Fruit fly (Drosophila melanogaster) S2 (cell line): Measurements from ENCODE around the gene CG33631.

Experiments used
- CG8478 ChIP-seq: fragments of >200 bp; optimal IDR thresholded peaks from 2 replicates; lab custom pipeline; 2018
- CTCF ChIP-seq, 2 experiments: fragments of >200 bp; optimal IDR thresholded peaks; 2 replicates each; lab custom pipeline; 2018

The CG33631 gene

DNA sequence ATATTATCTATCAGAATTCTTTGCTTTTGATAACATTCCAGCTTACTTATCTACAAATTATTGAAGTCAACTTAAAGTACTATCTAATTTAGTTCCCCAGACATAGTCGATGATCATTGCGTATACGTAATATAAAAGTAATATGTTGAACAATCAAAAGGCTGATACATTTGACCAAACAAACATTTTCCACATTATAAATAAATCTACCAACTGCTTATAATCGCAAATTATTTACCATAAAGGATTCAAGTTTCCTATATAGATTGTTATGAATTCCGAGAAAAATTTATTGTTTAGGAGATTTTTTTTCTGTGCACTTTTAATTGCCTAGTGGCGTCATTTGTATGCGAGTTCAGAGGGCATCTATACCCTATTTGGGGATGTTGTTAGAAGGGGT is 22.9 kb downstream of the CG33631 start:
- TF ChIP-seq CTCF (optimal IDR thresholded peaks at IDR 0.05; lab: Kevin White, UChicago) (no peak), CG8478 (no peak)

DNA sequence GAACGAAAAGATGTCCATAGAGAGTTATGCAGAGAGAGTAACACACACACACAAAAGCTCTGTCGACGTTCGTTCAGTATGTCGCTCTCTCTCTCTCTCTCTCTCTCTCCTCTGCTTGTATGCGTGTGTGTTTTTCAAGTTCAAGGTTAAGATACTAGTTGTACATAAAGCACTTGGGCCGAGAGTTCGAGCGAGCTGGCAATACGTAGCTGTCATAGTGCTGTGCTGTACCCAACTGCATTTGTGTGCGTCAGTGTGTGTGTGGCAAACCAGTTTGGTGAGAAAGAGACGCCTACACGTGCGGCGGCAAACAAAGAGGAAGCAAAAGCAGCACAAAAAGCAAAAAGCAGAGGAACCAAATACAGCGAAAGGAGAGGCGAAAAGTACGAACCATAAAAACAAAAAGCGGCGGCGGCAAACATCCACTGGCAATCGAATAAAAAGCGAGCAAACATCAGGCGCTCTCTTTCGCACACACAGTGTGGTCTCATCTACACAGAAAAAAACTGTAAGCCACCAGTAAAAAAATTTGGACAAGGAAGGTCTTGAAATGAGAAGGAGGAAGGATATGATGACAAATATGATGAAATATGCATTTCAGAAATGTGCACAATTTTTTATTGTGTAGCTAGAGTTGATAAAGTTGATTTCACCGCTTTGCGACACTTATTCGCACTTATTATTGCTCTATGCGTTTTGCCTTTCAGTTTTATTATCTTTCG is 23.6 kb downstream of the CG33631 start:
- no peak for TF ChIP-seq CTCF (optimal IDR thresholded peaks at IDR 0.05; lab: Kevin White, UChicago)
- peak; percentile 41 for TF ChIP-seq CG8478

DNA sequence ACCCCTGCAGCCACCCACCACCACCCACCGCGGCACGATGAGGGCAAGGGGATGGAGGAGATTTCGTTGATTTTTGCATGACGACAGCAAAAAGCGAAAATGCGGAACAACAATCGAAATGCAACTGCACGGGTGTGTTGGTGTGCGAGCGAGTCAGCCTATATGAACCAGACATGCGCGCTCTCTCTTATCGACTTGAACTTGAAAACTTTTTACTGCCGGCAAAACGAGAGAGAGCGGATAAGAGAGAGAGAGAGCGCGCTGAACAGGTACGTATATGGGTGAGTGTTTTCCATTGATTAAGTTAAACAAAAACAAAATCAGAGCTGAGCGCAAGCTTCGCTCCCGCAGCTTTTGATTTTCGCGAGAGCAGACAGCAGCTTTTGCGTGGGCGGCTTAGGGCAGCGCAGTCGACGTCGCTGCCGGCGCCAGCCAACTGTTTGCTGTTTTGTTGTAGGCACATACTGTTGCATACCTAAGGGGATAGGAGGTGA is 25.4 kb downstream of the CG33631 start:
- TF ChIP-seq CG8478 (no peak), CTCF (optimal IDR thresholded peaks at IDR 0.05; lab: Kevin White, UChicago) (no peak)

dm6 chr3R:10090906-10091305 is 27.1 kb downstream of the CG33631 start:
- TF ChIP-seq CG8478 (no peak), CTCF (optimal IDR thresholded peaks at IDR 0.05; lab: Kevin White, UChicago) (no peak)

DNA sequence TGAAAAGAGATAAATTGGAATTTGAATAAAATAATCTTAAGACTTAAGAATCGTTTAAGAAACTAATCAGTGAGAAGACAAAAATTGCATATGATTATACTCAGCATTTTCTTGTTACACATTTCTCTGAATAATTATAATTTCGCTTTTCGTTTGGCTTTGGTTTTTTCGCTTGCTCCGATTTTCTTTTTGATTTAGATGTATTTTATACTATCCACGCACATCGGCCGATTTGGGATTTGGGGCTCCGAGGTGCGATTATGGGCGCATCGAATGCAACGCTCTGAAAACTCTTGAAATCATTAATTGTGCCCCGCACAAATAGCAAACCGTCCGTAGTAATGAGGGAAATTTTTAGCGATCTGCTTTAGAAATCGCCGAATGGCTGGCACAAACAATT is 27.7 kb downstream of the CG33631 start:
- TF ChIP-seq CG8478 (no peak), CTCF (optimal IDR thresholded peaks at IDR 0.05; lab: Kevin White, UChicago) (no peak)

dm6 chr3R:10093252-10094030 is 29.6 kb downstream of the CG33631 start:
- peak; percentile 26 for TF ChIP-seq CG8478
- TF ChIP-seq CTCF (optimal IDR thresholded peaks at IDR 0.05; lab: Kevin White, UChicago): no peak

dm6 chr3R:10095052-10095451 is 31.2 kb downstream of the CG33631 start:
- TF ChIP-seq CTCF (optimal IDR thresholded peaks at IDR 0.05; lab: Kevin White, UChicago) (no peak), CG8478 (no peak)

DNA sequence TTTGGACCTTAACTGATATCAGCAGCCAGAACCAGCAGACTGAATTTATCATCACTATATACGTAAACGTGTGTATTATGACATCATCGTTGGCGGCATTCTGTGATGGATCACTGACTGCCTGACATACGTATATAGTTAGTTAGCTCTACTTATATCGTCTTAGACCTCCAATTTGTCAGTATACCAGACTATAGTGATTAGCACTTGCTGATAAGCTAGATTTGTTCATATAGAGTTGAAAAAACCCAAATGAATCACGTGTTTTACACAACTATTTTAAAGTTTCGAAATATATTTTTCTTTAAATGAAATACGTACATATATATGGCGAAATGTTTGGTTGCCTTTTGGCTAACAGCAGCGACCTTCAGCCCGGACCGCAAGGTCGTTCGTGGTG is 32.0 kb downstream of the CG33631 start:
- TF ChIP-seq CG8478 (no peak), CTCF (optimal IDR thresholded peaks at IDR 0.05; lab: Kevin White, UChicago) (no peak)

DNA sequence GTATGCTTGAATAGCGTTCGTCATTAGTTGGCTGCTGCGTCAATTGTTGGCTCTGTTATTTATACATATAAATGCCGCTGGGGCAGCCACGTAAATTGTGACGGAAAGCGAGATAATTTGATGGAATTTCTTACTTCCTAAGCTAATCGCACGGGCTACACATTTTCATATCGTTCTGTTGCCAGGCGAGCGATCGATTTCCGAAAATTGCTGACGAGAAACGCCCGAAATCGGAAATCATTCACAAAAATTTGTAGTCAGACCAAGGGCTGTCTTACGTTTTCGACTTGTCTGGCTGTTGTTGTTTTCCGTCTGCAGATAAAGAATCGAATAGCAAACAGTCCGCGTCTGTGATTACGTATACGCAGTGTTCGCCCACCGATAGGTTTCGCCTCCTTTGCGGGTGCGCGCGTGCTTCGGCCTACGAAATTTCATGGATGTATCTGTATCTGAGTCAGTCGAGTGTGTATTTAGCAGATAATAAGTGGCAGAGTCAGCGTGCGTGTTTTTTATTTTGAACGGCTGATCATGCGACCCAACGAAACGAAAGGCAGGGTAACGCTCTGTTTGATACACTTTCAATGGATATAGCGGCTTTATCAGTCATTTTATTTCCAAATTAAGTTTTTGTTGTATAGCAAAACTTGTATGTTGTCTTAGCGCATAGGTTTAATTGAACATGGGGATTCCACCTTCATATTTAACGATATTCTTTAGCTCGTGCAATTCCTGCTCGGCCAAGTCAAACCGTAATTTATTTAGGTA is 33.9 kb downstream of the CG33631 start:
- TF ChIP-seq CTCF (optimal IDR thresholded peaks at IDR 0.05; lab: Kevin White, UChicago): no peak
- TF ChIP-seq CG8478: no peak

DNA sequence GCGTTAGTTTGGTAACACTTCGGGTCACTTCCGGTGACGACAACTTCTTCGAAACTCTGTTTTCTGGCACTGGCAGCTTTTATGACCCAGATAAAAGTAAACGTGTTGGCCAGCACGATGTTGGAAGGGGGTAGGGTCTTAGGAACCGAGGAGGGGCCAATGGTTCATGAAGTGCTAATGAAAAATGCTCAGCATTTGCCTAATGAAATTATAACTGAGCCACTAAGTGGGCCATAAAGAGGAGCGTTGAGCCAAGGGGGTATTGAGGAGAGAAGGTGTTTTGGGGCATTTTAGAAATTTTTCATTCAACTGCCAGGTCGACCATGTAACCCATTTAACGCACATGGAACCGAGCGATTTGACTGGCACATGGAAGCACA is 34.5 kb downstream of the CG33631 start:
- TF ChIP-seq CG8478 (no peak), CTCF (optimal IDR thresholded peaks at IDR 0.05; lab: Kevin White, UChicago) (no peak)

DNA sequence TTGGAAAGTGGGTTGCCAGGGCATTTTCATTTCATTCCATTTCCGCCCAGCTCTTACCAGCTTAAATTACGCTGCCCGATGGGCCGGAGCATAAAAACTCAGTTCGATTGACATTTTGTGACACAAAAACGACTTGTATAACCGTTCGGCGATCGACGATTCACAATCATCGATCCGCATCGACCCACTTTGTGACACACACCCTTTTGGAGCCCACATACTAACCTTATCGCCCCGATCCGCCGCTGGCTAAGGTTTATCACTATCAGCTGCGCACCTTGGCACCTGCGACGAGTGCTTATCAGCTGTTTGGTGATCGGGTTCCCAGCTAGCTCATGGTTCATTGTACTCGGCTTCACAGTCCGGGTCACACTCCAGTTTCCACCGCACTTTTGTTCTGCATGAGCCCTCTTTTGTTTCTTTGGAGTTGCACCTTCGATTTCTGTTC is 35.6 kb downstream of the CG33631 start:
- TF ChIP-seq CTCF (optimal IDR thresholded peaks at IDR 0.05; lab: Kevin White, UChicago): no peak
- TF ChIP-seq CG8478: no peak

DNA sequence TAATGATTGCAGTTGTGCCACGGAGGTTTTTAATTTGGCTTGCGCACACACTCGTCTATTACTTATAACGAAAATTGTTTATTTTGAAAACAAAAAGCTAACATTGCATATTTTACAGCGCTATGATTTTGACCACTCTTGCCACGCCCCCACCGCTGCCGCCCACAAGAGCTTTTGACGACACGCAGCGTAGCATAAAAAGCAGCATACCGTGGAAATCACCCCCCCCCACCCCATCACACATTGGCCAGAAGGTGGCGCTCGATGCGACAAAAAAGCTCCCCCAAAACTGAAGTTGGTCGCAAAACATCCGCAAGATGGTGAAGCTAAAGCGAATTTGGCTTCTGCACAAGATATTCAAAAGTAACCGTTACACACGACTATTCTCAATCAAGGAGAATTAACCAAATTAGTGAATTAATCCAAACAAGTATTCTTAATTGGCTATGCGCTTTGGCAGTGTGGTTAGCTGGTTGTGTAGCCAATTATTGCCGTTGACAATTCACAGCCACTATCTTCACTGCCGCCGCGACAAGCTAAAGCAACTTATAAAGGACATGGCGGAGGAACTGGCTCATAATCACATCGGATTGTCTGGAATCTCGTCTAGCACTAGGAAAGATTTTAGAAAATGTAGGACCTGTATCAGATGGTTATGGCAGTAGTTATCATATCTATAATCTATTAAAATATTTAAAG is 36.8 kb downstream of the CG33631 start:
- TF ChIP-seq CG8478 (no peak), CTCF (optimal IDR thresholded peaks at IDR 0.05; lab: Kevin White, UChicago) (peak; percentile 77 to 78)

- no peak for TF ChIP-seq CG8478
- no peak for TF ChIP-seq CTCF (optimal IDR thresholded peaks at IDR 0.05; lab: Kevin White, UChicago)
These were observed 43.0 kb downstream of the CG33631 start for dm6 chr3R:10106796-10107195.

dm6 chr3R:10108289-10108928 is 44.6 kb downstream of the CG33631 start:
- TF ChIP-seq CG8478 (no peak), CTCF (optimal IDR thresholded peaks at IDR 0.05; lab: Kevin White, UChicago) (no peak)
